Worm (Caenorhabditis elegans) whole organism, L1 larva: ENCODE results near the gene appg-2.

Experiments used
- aly-2 ChIP-seq: fragments of 150-350 bp; optimal IDR thresholded peaks from 2 replicates; lab custom pipeline; 2014; ENCODE audit warnings: missing biosample characterization, missing genetic modification characterization
- blmp-1 ChIP-seq: fragments of 150-350 bp; optimal IDR thresholded peaks from 2 replicates; lab custom pipeline; 2014; ENCODE audit warnings: missing biosample characterization, missing genetic modification characterization
- ceh-82 ChIP-seq, 3 experiments: fragments of 150-350 bp in 1 of 3; sonication (generic microtip) in 2 of 3; optimal IDR thresholded peaks; 2 replicates each; lab custom pipeline; 2014 to 2017; ENCODE audit warnings: missing biosample characterization in 3 of 3, missing genetic modification characterization in 3 of 3
- egl-27 ChIP-seq, 2 experiments: fragments of 150-350 bp in 1 of 2; sonication (generic microtip); optimal IDR thresholded peaks; 3 replicates each; lab custom pipeline; 2017 to 2018; ENCODE audit warnings: missing biosample characterization in 2 of 2, missing genetic modification characterization in 2 of 2, missing genetic modification reagents in 2 of 2
- fkh-10 ChIP-seq: sonication (generic microtip); optimal IDR thresholded peaks from 2 replicates; lab custom pipeline; 2017; ENCODE audit warnings: missing biosample characterization, missing genetic modification reagents, missing genetic modification characterization
- fos-1 ChIP-seq: fragments of 150-350 bp; optimal IDR thresholded peaks from 2 replicates; lab custom pipeline; 2014; ENCODE audit warnings: missing biosample characterization, missing genetic modification characterization
- isw-1 ChIP-seq: fragments of 200-800 bp; sonication (Bioruptor generic); IDR thresholded peaks from 2 replicates; pipeline ENCODE4 v1.3.6; 2022; ENCODE audit warnings: missing genetic modification characterization, missing compliant biosample characterization
- nhr-77 ChIP-seq: fragments of 150-350 bp; optimal IDR thresholded peaks from 2 replicates; lab custom pipeline; 2014; ENCODE audit warnings: missing biosample characterization, missing genetic modification characterization
- pag-3 ChIP-seq: sonication (generic microtip); optimal IDR thresholded peaks from 2 replicates; lab custom pipeline; 2017; ENCODE audit warnings: missing genetic modification characterization, mild to moderate bottlenecking, missing compliant biosample characterization, antibody characterized with exemption, borderline replicate concordance; ENCODE audit not compliant: insufficient read depth
- pax-3 ChIP-seq: fragments of 200-800 bp; sonication (Bioruptor generic); optimal IDR thresholded peaks from 2 replicates; lab custom pipeline; 2018; ENCODE audit warnings: mild to moderate bottlenecking, missing genetic modification characterization, moderate library complexity, missing compliant biosample characterization
- snpc-4 ChIP-seq: fragments of 150-350 bp; optimal IDR thresholded peaks from 2 replicates; lab custom pipeline; 2014; ENCODE audit warnings: missing biosample characterization, missing genetic modification characterization
- ztf-11 ChIP-seq, 2 experiments: sonication (generic microtip); optimal IDR thresholded peaks; 2 replicates each; lab custom pipeline; 2016 to 2017; ENCODE audit warnings: missing genetic modification characterization in 2 of 2, missing biosample characterization in 1 of 2, missing compliant biosample characterization in 1 of 2

DNA sequence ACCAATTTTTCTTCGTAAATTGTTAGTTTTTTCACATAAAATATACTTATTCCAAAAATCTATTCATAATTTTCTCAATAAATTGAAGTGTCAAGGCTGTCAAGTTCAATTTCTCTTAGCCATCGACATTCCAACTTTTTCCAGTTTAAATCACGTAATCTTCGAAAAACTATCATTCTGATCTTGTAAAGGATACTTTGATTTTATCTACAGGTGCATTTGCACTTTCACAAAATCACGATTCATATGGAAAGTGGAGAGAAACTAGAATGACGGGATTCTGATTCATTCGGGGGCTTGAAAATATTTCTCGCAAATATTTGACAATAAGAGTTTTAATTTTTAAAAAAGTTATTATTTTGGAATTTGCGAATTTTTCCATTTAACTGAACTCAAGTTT lies 52.3 kb downstream of the appg-2 start:
- TF ChIP-seq aly-2 (tag; lab: Kevin White, UChicago) (no peak), nhr-77 (no peak), egl-27 (tag; optimal IDR thresholded peaks at IDR 0.05; lab: Kevin White, UChicago) (no peak), pag-3 (tag; lab: Kevin White, UChicago) (no peak), pax-3 (tag; lab: Kevin White, UChicago) (no peak), fos-1 (no peak), blmp-1 (tag; lab: Kevin White, UChicago) (no peak), snpc-4 (tag; lab: Kevin White, UChicago) (no peak), ztf-11 (tag; optimal IDR thresholded peaks at IDR 0.05; lab: Kevin White, UChicago) (no peak), isw-1 (no peak), fkh-10 (GFP tag; lab: Kevin White, UChicago) (no peak), ceh-82 (tag; optimal IDR thresholded peaks at IDR 0.05; lab: Kevin White, UChicago) (no peak)
